ENCODE assay signal across 1 fruit fly cellular context in the genomic region with DNA sequence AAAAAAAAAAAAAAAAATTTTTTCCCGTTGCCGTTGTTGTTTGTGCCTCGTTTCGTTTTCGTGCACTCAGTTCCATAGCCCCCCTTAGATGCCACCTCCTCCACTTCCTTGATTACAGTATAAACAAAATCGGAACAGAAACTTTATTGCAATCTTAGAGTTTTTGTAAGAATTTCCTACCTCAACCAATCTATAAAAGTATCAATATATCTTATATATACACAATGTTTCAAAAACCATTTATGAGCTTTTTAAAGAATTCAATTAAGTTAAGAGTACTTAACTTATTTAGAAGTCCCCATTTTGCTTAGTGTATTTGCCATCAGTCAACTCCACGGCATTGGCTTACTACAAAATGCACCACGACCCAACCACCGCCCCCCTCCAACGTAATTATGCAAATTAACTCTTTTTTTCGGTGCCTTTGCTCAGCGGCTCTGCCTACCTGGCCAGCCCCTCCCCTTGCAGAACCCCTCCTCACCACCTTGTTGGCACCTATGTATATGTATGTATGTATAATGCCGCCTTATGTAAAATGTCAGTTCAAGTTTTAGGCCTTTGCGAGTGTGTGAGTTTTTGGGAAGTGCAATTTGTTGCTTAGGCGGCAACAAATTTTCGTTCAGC.
A peak's percentile ranks its signal among the peaks of the same experiment; 100 is the strongest.
TF ChIP-seq lines count a peak whose summit lies in the region.

No protein-coding gene starts in this region.

TF ChIP-seq in whole organism, embryonic, 481 proteins besides CTCF, POLR2A, EP300 and RAD21 (continued from another document):
- TF ChIP-seq Nf-YC (tag; optimal IDR thresholded peaks at IDR 0.05; lab: Kevin White, UChicago) (peak; percentile 57), tin (GFP tag; optimal IDR thresholded peaks at IDR 0.05; lab: Kevin White, UChicago) (no peak), chinmo (GFP tag; IDR thresholded peaks at IDR 0.05; lab: Robert Waterston, UW; ENCODE audit: partially characterized antibody) (0 out of 4 replicates have a peak, but pooled peaks have one; percentile 34), Bgb (GFP tag; IDR thresholded peaks at IDR 0.05; lab: Robert Waterston, UW; ENCODE audit: partially characterized antibody) (no peak), Kr (GFP tag; optimal IDR thresholded peaks at IDR 0.05; lab: Kevin White, UChicago) (no peak), bcd (GFP tag; optimal IDR thresholded peaks at IDR 0.05; lab: Kevin White, UChicago) (no peak), CG15696 (tag; optimal IDR thresholded peaks at IDR 0.05; lab: Kevin White, UChicago) (no peak)
